Fruit fly (Drosophila melanogaster) whole organism, prepupa: Measurements from ENCODE around the gene Abcd3.

ENCODE experiments used
- CG15336 ChIP-seq: fragments of 200-800 bp; sonication (Bioruptor generic); IDR thresholded peaks from 2 replicates; pipeline ENCODE4 v1.3.6; 2022; ENCODE audit warnings: missing biosample characterization, missing genetic modification characterization
- CG16779 ChIP-seq: fragments of 200-800 bp; sonication (Bioruptor generic); optimal IDR thresholded peaks from 3 replicates; lab custom pipeline; 2017; ENCODE audit warnings: missing biosample characterization, mild to moderate bottlenecking, missing genetic modification characterization
- CG3032 ChIP-seq: fragments of 200-800 bp; optimal IDR thresholded peaks from 2 replicates; lab custom pipeline; 2019; ENCODE audit warnings: missing biosample characterization, mild to moderate bottlenecking, missing genetic modification characterization, moderate library complexity
- CG6792 ChIP-seq: fragments of 200-800 bp; sonication (Bioruptor generic); optimal IDR thresholded peaks from 3 replicates; lab custom pipeline; 2016; ENCODE audit warnings: missing biosample characterization, missing genetic modification characterization
- Ets96B ChIP-seq: fragments of 200-800 bp; optimal IDR thresholded peaks from 2 replicates; lab custom pipeline; 2019; ENCODE audit warnings: missing biosample characterization, mild to moderate bottlenecking, missing genetic modification characterization, moderate library complexity
- Hr39 ChIP-seq: fragments of 200-800 bp; sonication (Bioruptor generic); optimal IDR thresholded peaks from 2 replicates; lab custom pipeline; 2016; ENCODE audit warnings: missing biosample characterization, missing genetic modification characterization
- Hr4 ChIP-seq: fragments of 200-800 bp; sonication (Bioruptor generic); optimal IDR thresholded peaks from 3 replicates; lab custom pipeline; 2016; ENCODE audit warnings: missing biosample characterization, missing genetic modification characterization
- salr ChIP-seq, 2 experiments: fragments of 200-800 bp; sonication (Bioruptor generic); optimal IDR thresholded peaks; 3 replicates each; lab custom pipeline; 2016 to 2018; ENCODE audit warnings: missing biosample characterization in 2 of 2, missing genetic modification characterization in 2 of 2, mild to moderate bottlenecking in 1 of 2

DNA sequence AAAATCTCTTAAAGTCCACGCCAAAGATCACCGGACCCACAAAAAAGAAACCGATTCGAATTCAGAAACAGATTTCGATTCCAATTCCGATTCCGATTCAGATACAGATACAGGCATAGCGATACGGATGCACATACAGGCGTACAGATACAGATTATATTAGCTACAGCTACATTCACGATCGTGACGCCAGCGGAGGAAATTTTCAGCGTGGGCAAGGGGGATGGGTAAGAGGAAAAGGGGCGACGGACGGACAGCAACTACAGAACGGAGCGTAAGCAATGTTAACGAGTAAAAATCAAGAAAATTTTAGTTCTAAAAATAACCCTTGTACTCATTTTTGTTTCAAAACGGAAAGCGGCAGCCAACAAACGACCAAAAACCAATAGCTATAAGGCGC, 33.5 kb upstream of the Abcd3 start:
- no peak for TF ChIP-seq Ets96B (tag; lab: Kevin White, UChicago)
- no peak for TF ChIP-seq Hr4 (GFP tag; lab: Kevin White, UChicago)
- TF ChIP-seq Hr39 (GFP tag; lab: Kevin White, UChicago) = no peak
- TF ChIP-seq CG15336 = no peak
- TF ChIP-seq salr (GFP tag; optimal IDR thresholded peaks at IDR 0.05; lab: Kevin White, UChicago) = no peak
- TF ChIP-seq CG16779 (tag; lab: Kevin White, UChicago) = no peak
- TF ChIP-seq CG3032 (tag; lab: Kevin White, UChicago) = no peak
- no peak for TF ChIP-seq CG6792 (GFP tag; lab: Kevin White, UChicago)
